Fruit fly (Drosophila melanogaster) whole organism, pupa: ENCODE results near the gene gig.

Source experiments
- CG10348 ChIP-seq: fragments of 200-800 bp; sonication (Bioruptor generic); IDR thresholded peaks from 2 replicates; pipeline ENCODE4 v1.3.6; 2022; ENCODE audit warnings: missing biosample characterization, missing genetic modification characterization
- CG12605 ChIP-seq: fragments of 200-800 bp; sonication (Bioruptor generic); IDR thresholded peaks from 2 replicates; pipeline ENCODE4 v1.3.6; 2022; ENCODE audit warnings: missing biosample characterization, missing genetic modification characterization
- CG13204 ChIP-seq: fragments of 200-800 bp; sonication (Bioruptor generic); optimal IDR thresholded peaks from 2 replicates; lab custom pipeline; 2018; ENCODE audit warnings: missing biosample characterization, mild to moderate bottlenecking, missing genetic modification characterization, moderate library complexity
- CG14655 ChIP-seq: fragments of 200-800 bp; sonication (Bioruptor generic); optimal IDR thresholded peaks from 3 replicates; lab custom pipeline; 2017; ENCODE audit warnings: mild to moderate bottlenecking, missing biosample characterization, missing genetic modification reagents, missing genetic modification characterization
- CG15710 ChIP-seq: fragments of 200-800 bp; sonication (Bioruptor generic); optimal IDR thresholded peaks from 2 replicates; lab custom pipeline; 2018; ENCODE audit warnings: missing biosample characterization, mild to moderate bottlenecking, missing genetic modification characterization, moderate library complexity
- CG17806 ChIP-seq: fragments of 200-800 bp; sonication (Bioruptor generic); optimal IDR thresholded peaks from 2 replicates; lab custom pipeline; 2018; ENCODE audit warnings: missing biosample characterization, mild to moderate bottlenecking, missing genetic modification characterization, moderate library complexity
- CG32121 ChIP-seq: fragments of 200-800 bp; sonication (Bioruptor generic); IDR thresholded peaks from 2 replicates; pipeline ENCODE4 v1.3.6; 2022; ENCODE audit warnings: missing biosample characterization, missing genetic modification characterization
- CG34367 ChIP-seq: fragments of 200-800 bp; sonication (Bioruptor generic); optimal IDR thresholded peaks from 2 replicates; lab custom pipeline; 2018; ENCODE audit warnings: missing biosample characterization, mild to moderate bottlenecking, missing genetic modification characterization
- CG4496 ChIP-seq: fragments of 200-800 bp; sonication (Bioruptor generic); IDR thresholded peaks from 3 replicates; pipeline ENCODE4 v1.3.6; 2022; ENCODE audit warnings: missing biosample characterization, missing genetic modification characterization
- CG8159 ChIP-seq: fragments of 200-800 bp; sonication (Bioruptor generic); optimal IDR thresholded peaks from 3 replicates; lab custom pipeline; 2018; ENCODE audit warnings: missing biosample characterization, mild to moderate bottlenecking, missing genetic modification characterization, moderate library complexity
- CG8301 ChIP-seq: fragments of 200-800 bp; sonication (Bioruptor generic); optimal IDR thresholded peaks from 2 replicates; lab custom pipeline; 2018; ENCODE audit warnings: missing biosample characterization, mild to moderate bottlenecking, missing genetic modification characterization
- CG9948 ChIP-seq: fragments of 200-800 bp; sonication (Bioruptor generic); optimal IDR thresholded peaks from 2 replicates; lab custom pipeline; 2018; ENCODE audit warnings: missing biosample characterization, mild to moderate bottlenecking, missing genetic modification characterization, moderate library complexity
- D1 ChIP-seq: fragments of 200-800 bp; sonication (Bioruptor generic); optimal IDR thresholded peaks from 2 replicates; lab custom pipeline; 2018; ENCODE audit warnings: missing biosample characterization, mild to moderate bottlenecking, missing genetic modification characterization, moderate library complexity
- EcR ChIP-seq: fragments of 200-800 bp; sonication (Bioruptor generic); optimal IDR thresholded peaks from 3 replicates; lab custom pipeline; 2019; ENCODE audit warnings: missing biosample characterization, missing genetic modification characterization, mild to moderate bottlenecking, moderate library complexity, missing genetic modification reagents
- Ets98B ChIP-seq: fragments of 200-800 bp; sonication (Bioruptor generic); IDR thresholded peaks from 2 replicates; pipeline ENCODE4 v1.3.6; 2022; ENCODE audit warnings: missing biosample characterization, missing genetic modification characterization
- Pif1A ChIP-seq: fragments of 200-800 bp; sonication (Bioruptor generic); optimal IDR thresholded peaks from 3 replicates; lab custom pipeline; 2016; ENCODE audit warnings: missing biosample characterization, missing genetic modification characterization
- Pif1B ChIP-seq: fragments of 200-800 bp; sonication (Bioruptor generic); optimal IDR thresholded peaks from 3 replicates; lab custom pipeline; 2016; ENCODE audit warnings: missing biosample characterization, missing genetic modification characterization
- Snoo ChIP-seq: fragments of 200-800 bp; sonication (Bioruptor generic); optimal IDR thresholded peaks from 3 replicates; lab custom pipeline; 2017; ENCODE audit warnings: missing biosample characterization, mild to moderate bottlenecking, missing genetic modification characterization, inconsistent platforms
- fd96Ca ChIP-seq: fragments of 200-800 bp; sonication (Bioruptor generic); IDR thresholded peaks from 3 replicates; pipeline ENCODE4 v1.3.6; 2022; ENCODE audit warnings: missing biosample characterization, missing genetic modification characterization
- gl ChIP-seq: fragments of 200-800 bp; sonication (Bioruptor generic); optimal IDR thresholded peaks from 2 replicates; lab custom pipeline; 2018; ENCODE audit warnings: missing biosample characterization, mild to moderate bottlenecking, missing genetic modification characterization
- rn ChIP-seq: fragments of 200-800 bp; sonication (Bioruptor generic); IDR thresholded peaks from 2 replicates; pipeline ENCODE4 v1.3.6; 2022; ENCODE audit warnings: missing biosample characterization, missing genetic modification characterization

gig gene

dm6 chr3L:20105794-20106193, 23.2 kb upstream of the gig start, which contains the start of gene CG14185:
Gene CG14185 (plus strand): TSS chr3L:20106094.
- no peak for TF ChIP-seq Ets98B (GFP tag; lab: Robert Waterston, UW)
- TF ChIP-seq CG4496 (GFP tag; lab: Robert Waterston, UW), result no peak
- no peak for TF ChIP-seq CG8301 (tag; lab: Kevin White, UChicago)
- TF ChIP-seq CG14655, result no peak
- TF ChIP-seq CG10348 (GFP tag; lab: Robert Waterston, UW), result no peak
- TF ChIP-seq CG34367 (tag; lab: Kevin White, UChicago), result no peak
- TF ChIP-seq fd96Ca (GFP tag; lab: Robert Waterston, UW), result no peak
- TF ChIP-seq CG15710 (tag; lab: Kevin White, UChicago), result no peak

DNA sequence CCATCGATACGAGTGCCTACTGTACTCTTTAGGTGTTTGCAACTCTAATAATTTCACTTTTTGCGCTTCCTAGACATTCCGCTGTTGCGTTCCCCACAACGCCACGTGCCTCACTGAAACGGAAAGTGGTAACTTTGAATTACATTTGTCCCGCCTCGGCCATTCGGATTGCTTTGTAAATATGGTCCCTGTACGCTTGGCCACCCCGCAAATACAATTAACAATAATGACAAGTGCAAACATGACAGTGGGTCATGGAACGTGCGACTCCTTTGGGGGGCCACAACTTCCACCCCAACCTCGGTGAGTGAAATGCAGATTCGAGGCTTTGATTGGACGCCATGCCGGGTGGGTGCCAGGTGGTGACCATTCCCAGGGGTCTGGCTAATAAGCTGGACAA, 17.5 kb upstream of the gig start, which contains the start of gene Ir76b:
Ir76b (minus strand) TSS at position 101 of the 400 bp plus-strand sequence.
- TF ChIP-seq EcR (no peak), CG13204 (GFP tag; lab: Kevin White, UChicago) (no peak)

DNA sequence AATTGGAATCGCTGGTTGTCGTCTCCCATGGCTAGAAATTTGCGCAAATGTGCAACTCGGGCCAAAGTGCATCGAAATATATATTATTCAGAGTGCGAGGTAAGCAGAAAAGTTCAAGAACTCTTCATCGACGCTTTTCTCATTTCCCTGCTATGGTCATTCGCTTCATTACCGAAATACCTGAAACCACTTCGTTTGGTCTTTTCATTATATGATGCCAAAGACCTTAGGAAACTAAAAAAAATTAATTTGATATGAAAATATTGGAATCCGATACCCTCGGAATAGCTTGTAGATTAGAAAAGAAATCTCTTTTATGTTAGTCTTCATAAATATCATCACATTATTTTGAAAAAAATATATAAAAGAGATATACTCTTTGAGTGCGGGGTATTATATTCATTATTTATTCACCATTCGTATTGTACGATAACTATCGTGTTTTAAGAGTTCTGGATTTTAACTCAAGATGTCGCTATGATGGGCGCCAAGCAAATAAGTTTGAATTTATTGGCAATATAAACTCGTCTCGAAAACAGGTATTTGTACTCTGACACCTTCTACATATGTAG, 16.1 kb upstream of the gig start, which contains the start of gene CG14187:
CG14187 (minus strand) TSS at position 51 of the 572 bp plus-strand sequence.
- no peak for TF ChIP-seq CG10348 (GFP tag; lab: Robert Waterston, UW)
- no peak for TF ChIP-seq CG8159 (tag; lab: Kevin White, UChicago)
- no peak for TF ChIP-seq CG13204 (GFP tag; lab: Kevin White, UChicago)
- TF ChIP-seq gl (tag; lab: Kevin White, UChicago), result no peak
- no peak for TF ChIP-seq CG34367 (tag; lab: Kevin White, UChicago)
- peak; percentile 12 for TF ChIP-seq CG15710 (tag; lab: Kevin White, UChicago)
- no peak for TF ChIP-seq Snoo (tag; lab: Kevin White, UChicago)
- TF ChIP-seq CG8301 (tag; lab: Kevin White, UChicago), result no peak
- TF ChIP-seq CG4496 (GFP tag; lab: Robert Waterston, UW), result no peak
- TF ChIP-seq CG14655, result peak; percentile 24
- TF ChIP-seq CG32121 (GFP tag; lab: Robert Waterston, UW), result no peak
- no peak for TF ChIP-seq CG12605
- peak; percentile 11 for TF ChIP-seq CG17806 (tag; lab: Kevin White, UChicago)
- TF ChIP-seq, all 21 proteins: peak for 3

dm6 chr3L:20123038-20123437, 5.9 kb upstream of the gig start:
- TF ChIP-seq CG32121 (GFP tag; lab: Robert Waterston, UW) (no peak), CG8159 (tag; lab: Kevin White, UChicago) (no peak), CG34367 (tag; lab: Kevin White, UChicago) (no peak)

DNA sequence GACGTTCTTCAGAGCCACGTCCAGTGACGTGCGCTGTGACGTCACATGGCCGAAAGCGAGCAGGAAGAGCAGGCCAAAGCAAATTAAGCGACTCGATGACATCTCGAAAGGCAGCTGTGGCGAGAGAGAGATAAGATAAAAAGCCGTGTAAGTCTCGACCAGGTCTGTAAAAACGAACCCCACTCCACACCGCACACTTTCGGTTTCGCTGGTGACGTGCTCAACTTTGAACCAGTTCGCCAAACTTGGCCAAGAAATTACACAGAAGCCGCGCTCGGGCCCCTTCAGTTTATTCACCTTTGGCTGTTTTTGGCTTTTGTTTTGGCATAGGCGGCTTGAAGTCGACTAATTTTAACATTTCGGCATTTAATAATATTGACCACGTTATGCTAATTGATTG, 2.9 kb upstream of the gig start:
- TF ChIP-seq CG4496 (GFP tag; lab: Robert Waterston, UW) (0 out of 3 replicates have a peak, but pooled peaks have one; percentile 51), CG13204 (GFP tag; lab: Kevin White, UChicago) (peak; percentile 37), Ets98B (GFP tag; lab: Robert Waterston, UW) (no peak), EcR (peak; percentile 41)

DNA sequence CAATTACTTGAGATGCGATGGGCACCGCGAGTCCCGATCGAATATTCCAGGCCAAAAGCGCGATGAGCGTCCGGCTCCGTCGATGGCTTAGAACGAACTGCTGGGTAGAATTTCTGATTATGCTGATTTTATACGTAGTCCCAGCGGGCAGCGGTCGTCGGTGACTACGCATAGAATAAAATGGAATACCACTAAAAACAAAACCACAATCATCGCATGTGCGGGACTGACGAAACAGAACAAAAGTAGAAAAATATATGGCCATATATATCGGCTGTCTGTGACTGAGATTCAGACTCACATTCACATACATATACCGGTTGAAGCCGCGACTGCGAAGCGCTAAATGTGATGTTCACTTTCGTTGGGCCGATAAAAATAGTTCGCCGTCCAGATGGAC, 1.7 kb upstream of the gig start, which contains the start of gene CG7365:
CG7365 (minus strand) TSS at position 101 of the 400 bp plus-strand sequence.
- TF ChIP-seq CG34367 (tag; lab: Kevin White, UChicago), result no peak

- TF ChIP-seq CG32121 (GFP tag; lab: Robert Waterston, UW), result no peak
- TF ChIP-seq CG9948 (tag; lab: Kevin White, UChicago), result no peak
- no peak for TF ChIP-seq Pif1B (GFP tag; lab: Kevin White, UChicago)
- TF ChIP-seq D1, result no peak
- TF ChIP-seq rn (GFP tag; lab: Robert Waterston, UW), result no peak
- no peak for TF ChIP-seq Snoo (tag; lab: Kevin White, UChicago)
- no peak for TF ChIP-seq CG4496 (GFP tag; lab: Robert Waterston, UW)
- no peak for TF ChIP-seq CG12605
- TF ChIP-seq CG15710 (tag; lab: Kevin White, UChicago), result no peak
- TF ChIP-seq fd96Ca (GFP tag; lab: Robert Waterston, UW), result no peak
- TF ChIP-seq gl (tag; lab: Kevin White, UChicago), result no peak
- TF ChIP-seq CG8301 (tag; lab: Kevin White, UChicago), result no peak
- TF ChIP-seq Ets98B (GFP tag; lab: Robert Waterston, UW), result no peak
- TF ChIP-seq CG17806 (tag; lab: Kevin White, UChicago), result no peak
Observed at dm6 chr3L:20131643-20132042, 2.7 kb downstream of the gig start, which contains the start of gene obst-J. Gene obst-J (minus strand): TSS chr3L:20131743.

DNA sequence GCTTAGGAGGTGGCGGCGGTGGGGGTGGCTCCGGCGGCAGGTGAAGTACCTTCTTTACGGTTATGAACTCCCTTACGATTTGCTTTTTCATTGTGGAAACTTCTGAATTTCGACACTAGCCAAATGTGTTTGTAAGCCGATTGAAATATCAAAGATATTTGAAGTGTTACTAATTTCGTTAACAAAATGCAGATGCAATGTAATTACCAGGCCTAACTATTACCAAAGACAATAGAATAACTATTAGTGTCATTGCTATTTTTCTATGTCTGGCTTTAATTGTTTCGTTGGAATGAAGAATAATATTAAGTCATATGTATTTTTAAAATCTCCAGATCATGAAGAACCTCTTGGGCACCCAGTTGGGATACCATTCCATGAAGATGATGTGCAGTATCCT, 4.2 kb downstream of the gig start, which contains the start of gene CG7335:
CG7335 (minus strand) TSS at position 101 of the 400 bp plus-strand sequence.
- TF ChIP-seq CG34367 (tag; lab: Kevin White, UChicago), result no peak
- no peak for TF ChIP-seq Snoo (tag; lab: Kevin White, UChicago)
- no peak for TF ChIP-seq CG13204 (GFP tag; lab: Kevin White, UChicago)
- no peak for TF ChIP-seq EcR
- no peak for TF ChIP-seq Pif1B (GFP tag; lab: Kevin White, UChicago)
- TF ChIP-seq fd96Ca (GFP tag; lab: Robert Waterston, UW), result no peak
- TF ChIP-seq CG32121 (GFP tag; lab: Robert Waterston, UW), result no peak
- TF ChIP-seq D1, result no peak
- TF ChIP-seq CG8159 (tag; lab: Kevin White, UChicago), result no peak
- no peak for TF ChIP-seq CG12605
- no peak for TF ChIP-seq Ets98B (GFP tag; lab: Robert Waterston, UW)
- TF ChIP-seq CG10348 (GFP tag; lab: Robert Waterston, UW), result no peak
- TF ChIP-seq CG17806 (tag; lab: Kevin White, UChicago), result no peak
- no peak for TF ChIP-seq CG14655
- TF ChIP-seq rn (GFP tag; lab: Robert Waterston, UW), result no peak
- TF ChIP-seq CG15710 (tag; lab: Kevin White, UChicago), result no peak
- no peak for TF ChIP-seq gl (tag; lab: Kevin White, UChicago)
- no peak for TF ChIP-seq Pif1A (GFP tag; lab: Kevin White, UChicago)
- TF ChIP-seq, all 21 proteins: peak for 0
